Worm (Caenorhabditis elegans) whole organism, L1 larva: ENCODE data around the gene srb-6.

Experiments used
- C04F5.9 ChIP-seq: sonication (generic microtip); optimal IDR thresholded peaks from 2 replicates; lab custom pipeline; 2016; ENCODE audit warnings: missing genetic modification characterization, missing compliant biosample characterization
- C16A3.4 ChIP-seq: fragments of 150-350 bp; optimal IDR thresholded peaks from 2 replicates; lab custom pipeline; 2014; ENCODE audit warnings: missing biosample characterization, missing genetic modification characterization
- aha-1 ChIP-seq: fragments of 150-350 bp; optimal IDR thresholded peaks from 2 replicates; lab custom pipeline; 2014; ENCODE audit warnings: missing biosample characterization, missing genetic modification characterization
- alr-1 ChIP-seq: fragments of 200-800 bp; sonication (Bioruptor generic); optimal IDR thresholded peaks from 2 replicates; lab custom pipeline; 2018; ENCODE audit warnings: borderline replicate concordance, mild to moderate bottlenecking, missing genetic modification characterization, missing compliant biosample characterization
- ama-1 ChIP-seq: fragments of 150-350 bp; optimal IDR thresholded peaks from 2 replicates; lab custom pipeline; 2014
- blmp-1 ChIP-seq: fragments of 150-350 bp; optimal IDR thresholded peaks from 2 replicates; lab custom pipeline; 2014; ENCODE audit warnings: missing biosample characterization, missing genetic modification characterization
- ceh-82 ChIP-seq, 3 experiments: fragments of 150-350 bp in 1 of 3; sonication (generic microtip) in 2 of 3; optimal IDR thresholded peaks; 2 replicates each; lab custom pipeline; 2014 to 2017; ENCODE audit warnings: missing biosample characterization in 3 of 3, missing genetic modification characterization in 3 of 3
- ceh-88 ChIP-seq: fragments of 200-800 bp; sonication (Bioruptor generic); IDR thresholded peaks from 2 replicates; pipeline ENCODE4 v1.3.6; 2022; ENCODE audit warnings: missing genetic modification characterization, missing compliant biosample characterization
- dpl-1 ChIP-seq, 3 experiments: fragments of 150-350 bp in 2 of 3; sonication (generic microtip) in 1 of 3; optimal IDR thresholded peaks; 2 replicates each; lab custom pipeline; 2014 to 2017; ENCODE audit warnings: missing biosample characterization in 3 of 3, missing genetic modification characterization in 3 of 3, missing genetic modification reagents in 3 of 3
- dsc-1 ChIP-seq: sonication (generic microtip); optimal IDR thresholded peaks from 2 replicates; lab custom pipeline; 2016; ENCODE audit warnings: mild to moderate bottlenecking, missing genetic modification characterization, missing compliant biosample characterization
- efl-1 ChIP-seq, 4 experiments: fragments of 150-350 bp; optimal IDR thresholded peaks in 3 of 4; peaks in 1 of 4; 1 replicate in 1 of 4; 2 replicates in 3 of 4; lab custom pipeline; 2014; ENCODE audit warnings: missing biosample characterization in 2 of 4, missing genetic modification characterization in 2 of 4, missing genetic modification reagents in 2 of 4
- efl-3 ChIP-seq: fragments of 200-800 bp; sonication (Bioruptor generic); optimal IDR thresholded peaks from 2 replicates; lab custom pipeline; 2018; ENCODE audit warnings: mild to moderate bottlenecking, missing genetic modification characterization, missing compliant biosample characterization
- elt-3 ChIP-seq, 6 experiments: fragments of 150-350 bp in 1 of 6; sonication (generic microtip); optimal IDR thresholded peaks; 2 replicates each; lab custom pipeline; 2017 to 2018; ENCODE audit warnings: missing biosample characterization in 6 of 6, missing genetic modification characterization in 6 of 6, inconsistent platforms in 1 of 6
- fkh-10 ChIP-seq: sonication (generic microtip); optimal IDR thresholded peaks from 2 replicates; lab custom pipeline; 2017; ENCODE audit warnings: missing biosample characterization, missing genetic modification reagents, missing genetic modification characterization
- fkh-4 ChIP-seq: sonication (generic microtip); optimal IDR thresholded peaks from 2 replicates; lab custom pipeline; 2016; ENCODE audit warnings: missing compliant biosample characterization, missing genetic modification characterization, borderline replicate concordance
- hlh-4 ChIP-seq: sonication (generic microtip); optimal IDR thresholded peaks from 2 replicates; lab custom pipeline; 2016; ENCODE audit warnings: mild to moderate bottlenecking, missing genetic modification characterization, missing compliant biosample characterization
- irx-1 ChIP-seq: sonication (generic microtip); optimal IDR thresholded peaks from 2 replicates; lab custom pipeline; 2016; ENCODE audit warnings: missing genetic modification characterization, missing compliant biosample characterization
- isw-1 ChIP-seq: fragments of 200-800 bp; sonication (Bioruptor generic); IDR thresholded peaks from 2 replicates; pipeline ENCODE4 v1.3.6; 2022; ENCODE audit warnings: missing genetic modification characterization, missing compliant biosample characterization
- lin-14 ChIP-seq: fragments of 200-800 bp; sonication (Bioruptor generic); optimal IDR thresholded peaks from 2 replicates; lab custom pipeline; 2018; ENCODE audit warnings: mild to moderate bottlenecking, missing genetic modification characterization, moderate library complexity, missing compliant biosample characterization
- lin-15B ChIP-seq: fragments of 150-350 bp; sonication (generic microtip); optimal IDR thresholded peaks from 3 replicates; lab custom pipeline; 2014; ENCODE audit warnings: missing biosample characterization, missing genetic modification characterization
- lin-35 ChIP-seq, 2 experiments: fragments of 150-350 bp; optimal IDR thresholded peaks; 2 replicates each; lab custom pipeline; 2014; ENCODE audit warnings: missing biosample characterization in 2 of 2, missing genetic modification characterization in 2 of 2, missing genetic modification reagents in 2 of 2
- lsy-2 ChIP-seq, 2 experiments: fragments of 150-350 bp; optimal IDR thresholded peaks; 2 replicates each; lab custom pipeline; 2014; ENCODE audit warnings: missing biosample characterization in 2 of 2, missing genetic modification characterization in 2 of 2
- mdl-1 ChIP-seq, 2 experiments: fragments of 150-350 bp; optimal IDR thresholded peaks; 2 replicates each; lab custom pipeline; 2014 to 2017; ENCODE audit warnings: missing biosample characterization in 2 of 2, missing genetic modification characterization in 2 of 2, inconsistent platforms in 1 of 2
- mep-1 ChIP-seq: fragments of 150-350 bp; optimal IDR thresholded peaks from 2 replicates; lab custom pipeline; 2014; ENCODE audit warnings: missing biosample characterization, missing genetic modification characterization
- nhr-237 ChIP-seq: fragments of 150-350 bp; optimal IDR thresholded peaks from 2 replicates; lab custom pipeline; 2014; ENCODE audit warnings: missing biosample characterization, missing genetic modification characterization
- nhr-76 ChIP-seq: sonication (generic microtip); optimal IDR thresholded peaks from 2 replicates; lab custom pipeline; 2017; ENCODE audit warnings: missing biosample characterization, missing genetic modification characterization
- nhr-77 ChIP-seq: fragments of 150-350 bp; optimal IDR thresholded peaks from 2 replicates; lab custom pipeline; 2014; ENCODE audit warnings: missing biosample characterization, missing genetic modification characterization
- pag-3 ChIP-seq: sonication (generic microtip); optimal IDR thresholded peaks from 2 replicates; lab custom pipeline; 2017; ENCODE audit warnings: missing genetic modification characterization, mild to moderate bottlenecking, missing compliant biosample characterization, antibody characterized with exemption, borderline replicate concordance; ENCODE audit not compliant: insufficient read depth
- rnt-1 ChIP-seq: sonication (generic microtip); optimal IDR thresholded peaks from 2 replicates; lab custom pipeline; 2016; ENCODE audit warnings: mild to moderate bottlenecking, missing genetic modification characterization, moderate library complexity, missing compliant biosample characterization
- skn-1 ChIP-seq: fragments of 150-350 bp; optimal IDR thresholded peaks from 2 replicates; lab custom pipeline; 2014; ENCODE audit warnings: missing biosample characterization, missing genetic modification characterization
- snu-23 ChIP-seq: sonication (generic microtip); optimal IDR thresholded peaks from 2 replicates; lab custom pipeline; 2016; ENCODE audit warnings: missing genetic modification characterization, missing compliant biosample characterization
- sup-37 ChIP-seq: fragments of 200-800 bp; sonication (Bioruptor generic); optimal IDR thresholded peaks from 2 replicates; lab custom pipeline; 2018; ENCODE audit warnings: mild to moderate bottlenecking, missing genetic modification characterization, missing compliant biosample characterization
- tlp-1 ChIP-seq: fragments of 150-350 bp; optimal IDR thresholded peaks from 2 replicates; lab custom pipeline; 2014; ENCODE audit warnings: missing biosample characterization, missing genetic modification characterization
- unc-30 ChIP-seq: sonication (generic microtip); optimal IDR thresholded peaks from 2 replicates; lab custom pipeline; 2017; ENCODE audit warnings: missing biosample characterization, missing genetic modification characterization
- unc-62 ChIP-seq: fragments of 150-350 bp; optimal IDR thresholded peaks from 2 replicates; lab custom pipeline; 2014; ENCODE audit warnings: missing biosample characterization, missing genetic modification reagents, missing genetic modification characterization
- xbp-1 ChIP-seq: sonication (generic microtip); optimal IDR thresholded peaks from 2 replicates; lab custom pipeline; 2016; ENCODE audit warnings: missing genetic modification characterization, missing compliant biosample characterization
- zip-4 ChIP-seq: fragments of 200-800 bp; sonication (Bioruptor generic); optimal IDR thresholded peaks from 2 replicates; lab custom pipeline; 2018; ENCODE audit warnings: mild to moderate bottlenecking, missing genetic modification characterization, moderate library complexity, missing compliant biosample characterization
- ztf-11 ChIP-seq, 2 experiments: sonication (generic microtip); optimal IDR thresholded peaks; 2 replicates each; lab custom pipeline; 2016 to 2017; ENCODE audit warnings: missing genetic modification characterization in 2 of 2, missing biosample characterization in 1 of 2, missing compliant biosample characterization in 1 of 2
- ztf-4 ChIP-seq: fragments of 150-350 bp; optimal IDR thresholded peaks from 2 replicates; lab custom pipeline; 2014; ENCODE audit warnings: missing biosample characterization, missing genetic modification characterization

Gene srb-6

ce11 chrII:10168905-10169782, 25.6 kb upstream of the srb-6 start, which contains the start of gene daf-19 (continued):
- TF ChIP-seq hlh-4 (tag; lab: Kevin White, UChicago) (no peak), dsc-1 (tag; lab: Kevin White, UChicago) (peak; percentile 68), blmp-1 (peak; percentile 59), zip-4 (GFP tag; lab: Kevin White, UChicago) (peak; percentile 3), irx-1 (tag; lab: Kevin White, UChicago) (peak; percentile 39), ceh-82 (tag; optimal IDR thresholded peaks at IDR 0.05; lab: Kevin White, UChicago) (peak in 2 of 3 experiments; percentile 30 to 71), dpl-1 (GFP tag; optimal IDR thresholded peaks at IDR 0.05; lab: Kevin White, UChicago) (peak in 2 of 3 experiments; percentile 10 to 19)
- TF ChIP-seq, all 84 proteins: peak for 37

- TF ChIP-seq efl-1 (optimal IDR thresholded peaks at IDR 0.05; lab: Kevin White, UChicago) (peak in 1 of 2 experiments; percentile 13), efl-1 (GFP tag; optimal IDR thresholded peaks at IDR 0.05 in 1 of 2; lab: Kevin White, UChicago) (no peak), pag-3 (no peak)
Observed at ce11 chrII:10170837-10171318, 23.8 kb upstream of the srb-6 start, which contains the start of gene gpd-4. TSS of gene gpd-4 (plus strand) at chrII:10171268.

- TF ChIP-seq lsy-2 (tag; optimal IDR thresholded peaks at IDR 0.05; lab: Kevin White, UChicago), result peak in 1 of 2 experiments; percentile 70
- TF ChIP-seq lin-35 (GFP tag; optimal IDR thresholded peaks at IDR 0.05; lab: Kevin White, UChicago), result peak; percentile 49 to 76
- TF ChIP-seq fkh-10 (GFP tag; lab: Kevin White, UChicago), result no peak
- TF ChIP-seq nhr-76 (tag; lab: Kevin White, UChicago), result no peak
- TF ChIP-seq ceh-88 (GFP tag; lab: Robert Waterston, UW), result no peak
- no peak for TF ChIP-seq aha-1 (tag; lab: Kevin White, UChicago)
- TF ChIP-seq pag-3, result no peak
- peak; percentile 33 for TF ChIP-seq blmp-1
- no peak for TF ChIP-seq C04F5.9 (tag; lab: Kevin White, UChicago)
- TF ChIP-seq snu-23 (GFP tag; lab: Kevin White, UChicago), result peak; percentile 22
- TF ChIP-seq ztf-11 (tag; optimal IDR thresholded peaks at IDR 0.05; lab: Kevin White, UChicago), result no peak
- TF ChIP-seq lin-15B, result peak; percentile 33
- TF ChIP-seq dpl-1 (GFP tag; optimal IDR thresholded peaks at IDR 0.05; lab: Kevin White, UChicago), result peak in 2 of 3 experiments; percentile 34 to 64
- TF ChIP-seq lin-14 (GFP tag; lab: Kevin White, UChicago), result peak; percentile 6
- TF ChIP-seq rnt-1 (tag; lab: Kevin White, UChicago), result peak; percentile 14
- peak in 1 of 6 experiments; percentile 14 for TF ChIP-seq elt-3 (tag; optimal IDR thresholded peaks at IDR 0.05; lab: Kevin White, UChicago)
- no peak for TF ChIP-seq unc-62
- TF ChIP-seq efl-3 (GFP tag; lab: Kevin White, UChicago), result no peak
- TF ChIP-seq ceh-82 (tag; optimal IDR thresholded peaks at IDR 0.05; lab: Kevin White, UChicago), result peak in 1 of 3 experiments; percentile 8
- peak; percentile 37 for TF ChIP-seq C16A3.4 (tag; lab: Kevin White, UChicago)
- TF ChIP-seq efl-1 (optimal IDR thresholded peaks at IDR 0.05; lab: Kevin White, UChicago), result peak; percentile 21 to 48
- peak; percentile 57 to 89 for TF ChIP-seq efl-1 (GFP tag; optimal IDR thresholded peaks at IDR 0.05 in 1 of 2; lab: Kevin White, UChicago)
Observed at ce11 chrII:10172436-10172973, 22.2 kb upstream of the srb-6 start, which contains the start of gene wbp-11. TSS of gene wbp-11 (plus strand) at chrII:10172923.

- peak; percentile 3 for TF ChIP-seq skn-1 (tag; lab: Kevin White, UChicago)
- TF ChIP-seq ztf-11 (tag; optimal IDR thresholded peaks at IDR 0.05; lab: Kevin White, UChicago), result no peak
- peak; percentile 83 to 97 for TF ChIP-seq lsy-2 (tag; optimal IDR thresholded peaks at IDR 0.05; lab: Kevin White, UChicago)
- no peak for TF ChIP-seq fkh-10 (GFP tag; lab: Kevin White, UChicago)
- no peak for TF ChIP-seq nhr-76 (tag; lab: Kevin White, UChicago)
- peak; percentile 62 to 74 for TF ChIP-seq lin-35 (GFP tag; optimal IDR thresholded peaks at IDR 0.05; lab: Kevin White, UChicago)
- TF ChIP-seq lin-15B, result peak; percentile 87
- TF ChIP-seq alr-1 (tag; lab: Kevin White, UChicago), result no peak
- peak; percentile 23 for TF ChIP-seq nhr-77 (tag; lab: Kevin White, UChicago)
- no peak for TF ChIP-seq ztf-4
- no peak for TF ChIP-seq aha-1 (tag; lab: Kevin White, UChicago)
- peak; percentile 16 for TF ChIP-seq xbp-1 (tag; lab: Kevin White, UChicago)
- TF ChIP-seq elt-3 (tag; optimal IDR thresholded peaks at IDR 0.05; lab: Kevin White, UChicago), result peak in 1 of 6 experiments; percentile 22
- no peak for TF ChIP-seq sup-37 (GFP tag; lab: Kevin White, UChicago)
- no peak for TF ChIP-seq hlh-4 (tag; lab: Kevin White, UChicago)
- no peak for TF ChIP-seq nhr-237
- no peak for TF ChIP-seq tlp-1 (tag; lab: Kevin White, UChicago)
- TF ChIP-seq isw-1 (GFP tag; lab: Robert Waterston, UW), result no peak
- TF ChIP-seq fkh-4 (tag; lab: Kevin White, UChicago), result no peak
- TF ChIP-seq ama-1 (lab: Kevin White, UChicago), result no peak
- TF ChIP-seq snu-23 (GFP tag; lab: Kevin White, UChicago), result peak; percentile 65
- peak; percentile 70 for TF ChIP-seq mep-1 (tag; lab: Kevin White, UChicago)
- peak in 1 of 2 experiments; percentile 19 for TF ChIP-seq mdl-1 (tag; optimal IDR thresholded peaks at IDR 0.05; lab: Kevin White, UChicago)
- TF ChIP-seq irx-1 (tag; lab: Kevin White, UChicago), result no peak
- TF ChIP-seq dpl-1 (GFP tag; optimal IDR thresholded peaks at IDR 0.05; lab: Kevin White, UChicago), result peak; percentile 27 to 50 (median 50)
- no peak for TF ChIP-seq unc-30 (tag; lab: Kevin White, UChicago)
- TF ChIP-seq dsc-1 (tag; lab: Kevin White, UChicago), result no peak
Observed at ce11 chrII:10174338-10174737, 20.4 kb upstream of the srb-6 start, which contains the start of gene F33H1.4. TSS of gene F33H1.4 (plus strand) at chrII:10174648.
